Fruit fly (Drosophila melanogaster) whole organism, adult: Measurements from ENCODE around the gene CG34332.

Experiments used
- CG14711 ChIP-seq: fragments of 200-800 bp; sonication (Bioruptor generic); optimal IDR thresholded peaks from 2 replicates; lab custom pipeline; 2018; ENCODE audit warnings: missing biosample characterization, mild to moderate bottlenecking, missing genetic modification characterization, moderate library complexity
- Clk ChIP-seq: fragments of 200-800 bp; sonication (Bioruptor generic); optimal IDR thresholded peaks from 2 replicates; lab custom pipeline; 2017; ENCODE audit warnings: missing biosample characterization, missing genetic modification characterization
- Mnt ChIP-seq: fragments of 200-800 bp; sonication (Bioruptor generic); optimal IDR thresholded peaks from 2 replicates; lab custom pipeline; 2016; ENCODE audit warnings: missing biosample characterization, mild to moderate bottlenecking, missing genetic modification characterization
- bab1 ChIP-seq: fragments of 200-800 bp; sonication (Bioruptor generic); optimal IDR thresholded peaks from 3 replicates; lab custom pipeline; 2019; ENCODE audit warnings: missing biosample characterization, mild to moderate bottlenecking, missing genetic modification characterization, moderate library complexity
- cnc ChIP-seq, 2 experiments: fragments of >200 bp; optimal IDR thresholded peaks; 2 replicates each; lab custom pipeline; 2017
- tj ChIP-seq: fragments of 200-800 bp; sonication (Bioruptor generic); optimal IDR thresholded peaks from 3 replicates; lab custom pipeline; 2017; ENCODE audit warnings: missing biosample characterization, mild to moderate bottlenecking, missing genetic modification characterization, moderate library complexity

dm6 chrX:20165773-20166412 lies 25.1 kb downstream of the CG34332 start, which contains the start of gene Phf7:
- TF ChIP-seq tj (GFP tag; lab: Kevin White, UChicago) (no peak), bab1 (GFP tag; lab: Kevin White, UChicago) (no peak), CG14711 (tag; lab: Kevin White, UChicago) (no peak), Clk (no peak), cnc (optimal IDR thresholded peaks at IDR 0.05; lab: Kevin White, UChicago) (no peak), Mnt (GFP tag; lab: Kevin White, UChicago) (no peak)
